Fruit fly (Drosophila melanogaster) whole organism, embryonic: ENCODE data around the gene Ca-Ma2d.

Experiments used
- ATbp ChIP-seq: fragments of 200-800 bp; sonication (Bioruptor generic); optimal IDR thresholded peaks from 2 replicates; lab custom pipeline; 2017; ENCODE audit warnings: missing biosample characterization, mild to moderate bottlenecking, missing genetic modification characterization, missing genetic modification reagents
- Atf3 ChIP-seq: fragments of 200-800 bp; sonication (Bioruptor generic); optimal IDR thresholded peaks from 3 replicates; lab custom pipeline; 2016; ENCODE audit warnings: missing biosample characterization, missing genetic modification characterization
- Atf6 ChIP-seq: fragments of 200-800 bp; sonication (Bioruptor generic); IDR thresholded peaks from 2 replicates; pipeline ENCODE4 v1.3.6; 2022; ENCODE audit warnings: missing biosample characterization, missing genetic modification characterization
- CG10147 ChIP-seq: fragments of 200-800 bp; sonication (Bioruptor generic); optimal IDR thresholded peaks from 2 replicates; lab custom pipeline; 2019; ENCODE audit warnings: missing biosample characterization, mild to moderate bottlenecking, missing genetic modification characterization, moderate library complexity
- CG10274 ChIP-seq: fragments of 200-800 bp; sonication (Bioruptor generic); optimal IDR thresholded peaks from 3 replicates; lab custom pipeline; 2017; ENCODE audit warnings: missing biosample characterization, mild to moderate bottlenecking, missing genetic modification characterization
- CG10654 ChIP-seq: fragments of 200-800 bp; sonication (Bioruptor generic); optimal IDR thresholded peaks from 2 replicates; lab custom pipeline; 2016; ENCODE audit warnings: missing biosample characterization, missing genetic modification characterization
- CG11723 ChIP-seq: fragments of 200-800 bp; sonication (Bioruptor generic); optimal IDR thresholded peaks from 2 replicates; lab custom pipeline; 2017; ENCODE audit warnings: missing biosample characterization, mild to moderate bottlenecking, missing genetic modification characterization
- CG12659 ChIP-seq: fragments of 200-800 bp; sonication (Bioruptor generic); optimal IDR thresholded peaks from 3 replicates; lab custom pipeline; 2017; ENCODE audit warnings: mild to moderate bottlenecking, missing biosample characterization, missing genetic modification reagents, missing genetic modification characterization
- CG12942 ChIP-seq: fragments of 200-800 bp; sonication (Bioruptor generic); optimal IDR thresholded peaks from 3 replicates; lab custom pipeline; 2016; ENCODE audit warnings: missing biosample characterization, missing genetic modification characterization
- CG13775 ChIP-seq: fragments of 200-800 bp; sonication (Bioruptor generic); optimal IDR thresholded peaks from 3 replicates; lab custom pipeline; 2017; ENCODE audit warnings: missing biosample characterization, mild to moderate bottlenecking, missing genetic modification characterization
- CG14965 ChIP-seq: fragments of 200-800 bp; sonication (Bioruptor generic); optimal IDR thresholded peaks from 2 replicates; lab custom pipeline; 2016; ENCODE audit warnings: missing biosample characterization, missing genetic modification characterization, borderline replicate concordance
- CG15011 ChIP-seq: fragments of 200-800 bp; sonication (Bioruptor generic); optimal IDR thresholded peaks from 3 replicates; lab custom pipeline; 2018; ENCODE audit warnings: missing biosample characterization, mild to moderate bottlenecking, missing genetic modification characterization
- CG15479 ChIP-seq: fragments of 200-800 bp; sonication (Bioruptor generic); optimal IDR thresholded peaks from 3 replicates; lab custom pipeline; 2019; ENCODE audit warnings: missing biosample characterization, mild to moderate bottlenecking, missing genetic modification characterization, moderate library complexity
- CG1647 ChIP-seq: fragments of 200-800 bp; sonication (Bioruptor generic); optimal IDR thresholded peaks from 3 replicates; lab custom pipeline; 2016; ENCODE audit warnings: missing biosample characterization, missing genetic modification characterization
- CG17568 ChIP-seq: fragments of 200-800 bp; sonication (Bioruptor generic); optimal IDR thresholded peaks from 2 replicates; lab custom pipeline; 2018; ENCODE audit warnings: missing biosample characterization, mild to moderate bottlenecking, missing genetic modification characterization, moderate library complexity
- CG18262 ChIP-seq: fragments of 200-800 bp; optimal IDR thresholded peaks from 3 replicates; lab custom pipeline; 2019; ENCODE audit warnings: missing biosample characterization, mild to moderate bottlenecking, missing genetic modification characterization, moderate library complexity
- CG2202 ChIP-seq: fragments of 200-800 bp; sonication (Bioruptor generic); optimal IDR thresholded peaks from 2 replicates; lab custom pipeline; 2018; ENCODE audit warnings: missing biosample characterization, mild to moderate bottlenecking, missing genetic modification characterization
- CG31365 ChIP-seq: fragments of 200-800 bp; sonication (Bioruptor generic); optimal IDR thresholded peaks from 2 replicates; lab custom pipeline; 2018; ENCODE audit warnings: missing biosample characterization, mild to moderate bottlenecking, missing genetic modification characterization
- CG31388 ChIP-seq: fragments of 200-800 bp; sonication (Bioruptor generic); optimal IDR thresholded peaks from 2 replicates; lab custom pipeline; 2016; ENCODE audit warnings: missing biosample characterization, missing genetic modification characterization
- CG34224 ChIP-seq: fragments of 200-800 bp; sonication (Bioruptor generic); IDR thresholded peaks from 3 replicates; pipeline ENCODE4 v1.3.6; 2022; ENCODE audit warnings: missing biosample characterization, missing genetic modification characterization; ENCODE audit not compliant: partially characterized antibody
- CG4854 ChIP-seq: fragments of 200-800 bp; sonication (Bioruptor generic); optimal IDR thresholded peaks from 2 replicates; lab custom pipeline; 2016; ENCODE audit warnings: missing biosample characterization, missing genetic modification characterization, inconsistent platforms
- CG7271 ChIP-seq: fragments of 200-800 bp; sonication (Bioruptor generic); optimal IDR thresholded peaks from 2 replicates; lab custom pipeline; 2018; ENCODE audit warnings: missing biosample characterization, mild to moderate bottlenecking, missing genetic modification characterization, moderate library complexity
- D19B ChIP-seq: fragments of 200-800 bp; sonication (Bioruptor generic); optimal IDR thresholded peaks from 2 replicates; lab custom pipeline; 2017; ENCODE audit warnings: missing biosample characterization, mild to moderate bottlenecking, missing genetic modification characterization
- Dbx ChIP-seq: fragments of 200-800 bp; sonication (Bioruptor generic); IDR thresholded peaks from 3 replicates; pipeline ENCODE4 v1.3.6; 2022; ENCODE audit warnings: missing biosample characterization, missing genetic modification characterization
- H2.0 ChIP-seq: fragments of 200-800 bp; sonication (Bioruptor generic); IDR thresholded peaks from 2 replicates; pipeline ENCODE4 v1.3.6; 2022; ENCODE audit warnings: missing biosample characterization, missing genetic modification characterization
- HHEX ChIP-seq: fragments of 200-800 bp; sonication (Bioruptor generic); optimal IDR thresholded peaks from 3 replicates; lab custom pipeline; 2017; ENCODE audit warnings: missing biosample characterization, mild to moderate bottlenecking, missing genetic modification characterization, missing genetic modification reagents
- HLHmδ ChIP-seq: fragments of 200-800 bp; sonication (Bioruptor generic); optimal IDR thresholded peaks from 2 replicates; lab custom pipeline; 2018; ENCODE audit warnings: missing biosample characterization, mild to moderate bottlenecking, missing genetic modification characterization, moderate library complexity
- Hey ChIP-seq: fragments of 200-800 bp; sonication (Bioruptor generic); optimal IDR thresholded peaks from 3 replicates; lab custom pipeline; 2018; ENCODE audit warnings: missing biosample characterization, mild to moderate bottlenecking, missing genetic modification characterization
- Hr39 ChIP-seq: fragments of >200 bp; optimal IDR thresholded peaks from 2 replicates; lab custom pipeline; 2017
- MBD-R2 ChIP-seq: fragments of 200-800 bp; sonication (Bioruptor generic); IDR thresholded peaks from 2 replicates; pipeline ENCODE4 v1.3.6; 2022; ENCODE audit warnings: missing biosample characterization, missing genetic modification characterization
- Meics ChIP-seq: fragments of 200-800 bp; sonication (Bioruptor generic); optimal IDR thresholded peaks from 2 replicates; lab custom pipeline; 2017; ENCODE audit warnings: missing biosample characterization, mild to moderate bottlenecking, missing genetic modification characterization
- Poxn ChIP-seq: fragments of 200-800 bp; sonication (Bioruptor generic); IDR thresholded peaks from 2 replicates; pipeline ENCODE4 v1.3.6; 2022; ENCODE audit warnings: missing biosample characterization, missing genetic modification characterization
- Rfx ChIP-seq: fragments of 200-800 bp; sonication (Bioruptor generic); IDR thresholded peaks from 2 replicates; pipeline ENCODE4 v1.3.6; 2022; ENCODE audit warnings: missing biosample characterization, missing genetic modification characterization
- bsh ChIP-seq, 2 experiments: fragments of 200-800 bp; sonication (Bioruptor generic); optimal IDR thresholded peaks; 2 replicates each; lab custom pipeline; 2017 to 2018; ENCODE audit warnings: mild to moderate bottlenecking in 2 of 2, missing biosample characterization in 2 of 2, missing genetic modification characterization in 2 of 2, moderate library complexity in 1 of 2
- chm ChIP-seq: fragments of 200-800 bp; sonication (Bioruptor generic); IDR thresholded peaks from 2 replicates; pipeline ENCODE4 v1.3.6; 2022; ENCODE audit warnings: missing biosample characterization, missing genetic modification characterization
- croc ChIP-seq: fragments of 200-800 bp; sonication (Bioruptor generic); conservative IDR thresholded peaks from 3 replicates; pipeline ENCODE4 v1.3.6; 2022; ENCODE audit warnings: missing biosample characterization, missing genetic modification characterization
- dan ChIP-seq: fragments of 200-800 bp; sonication (Bioruptor generic); IDR thresholded peaks from 2 replicates; pipeline ENCODE4 v1.3.6; 2022; ENCODE audit warnings: missing biosample characterization, missing genetic modification characterization
- esg ChIP-seq: fragments of 200-800 bp; sonication (Bioruptor generic); conservative IDR thresholded peaks from 2 replicates; pipeline ENCODE4 v1.3.6; 2022; ENCODE audit warnings: missing biosample characterization, missing genetic modification characterization
- gfzf ChIP-seq: fragments of 200-800 bp; sonication (Bioruptor generic); optimal IDR thresholded peaks from 2 replicates; lab custom pipeline; 2016; ENCODE audit warnings: missing biosample characterization, mild to moderate bottlenecking, missing genetic modification characterization, moderate library complexity
- hb ChIP-seq: fragments of 200-800 bp; sonication (Bioruptor generic); IDR thresholded peaks from 3 replicates; pipeline ENCODE4 v1.3.6; 2022; ENCODE audit warnings: missing biosample characterization, missing genetic modification characterization; ENCODE audit not compliant: partially characterized antibody
- insv ChIP-seq, 2 experiments: fragments of 200-800 bp; sonication (Bioruptor generic); optimal IDR thresholded peaks; 3 replicates each; lab custom pipeline; 2016 to 2018; ENCODE audit warnings: missing biosample characterization in 2 of 2, missing genetic modification characterization in 2 of 2
- lab ChIP-seq: fragments of 200-800 bp; sonication (Bioruptor generic); optimal IDR thresholded peaks from 3 replicates; lab custom pipeline; 2017; ENCODE audit warnings: missing biosample characterization, missing genetic modification characterization, mild to moderate bottlenecking, moderate library complexity, missing genetic modification reagents
- org-1 ChIP-seq: fragments of 200-800 bp; sonication (Bioruptor generic); optimal IDR thresholded peaks from 2 replicates; lab custom pipeline; 2017; ENCODE audit warnings: missing biosample characterization, missing genetic modification characterization
- rib ChIP-seq: fragments of 200-800 bp; sonication (Bioruptor generic); IDR thresholded peaks from 2 replicates; pipeline ENCODE4 v1.3.6; 2022; ENCODE audit warnings: missing biosample characterization, missing genetic modification characterization
- ro ChIP-seq: fragments of 200-800 bp; sonication (Bioruptor generic); IDR thresholded peaks from 2 replicates; pipeline ENCODE4 v1.3.6; 2022; ENCODE audit warnings: missing biosample characterization, missing genetic modification characterization
- scrt ChIP-seq: fragments of 200-800 bp; sonication (Bioruptor generic); optimal IDR thresholded peaks from 2 replicates; lab custom pipeline; 2018; ENCODE audit warnings: missing biosample characterization, mild to moderate bottlenecking, missing genetic modification characterization, moderate library complexity
- ssp ChIP-seq: fragments of 200-800 bp; sonication (Bioruptor generic); IDR thresholded peaks from 2 replicates; pipeline ENCODE4 v1.3.6; 2022; ENCODE audit warnings: missing biosample characterization, missing genetic modification characterization
- unc-4 ChIP-seq: fragments of 200-800 bp; sonication (Bioruptor generic); IDR thresholded peaks from 2 replicates; pipeline ENCODE4 v1.3.6; 2022; ENCODE audit warnings: missing biosample characterization, missing genetic modification characterization; ENCODE audit not compliant: partially characterized antibody
- zfh2 ChIP-seq: fragments of 200-800 bp; sonication (Bioruptor generic); optimal IDR thresholded peaks from 2 replicates; lab custom pipeline; 2016; ENCODE audit warnings: missing biosample characterization, missing genetic modification characterization

Gene Ca-Ma2d

dm6 chr2L:16287602-16288392 is 56.5 kb downstream of the Ca-Ma2d start, which contains the start of the genes crp and pkaap (continued):
- TF ChIP-seq CG7271 (tag; lab: Kevin White, UChicago) (peak; percentile 51), ro (GFP tag; lab: Robert Waterston, UW) (no peak), Rfx (no peak), CG10147 (GFP tag; lab: Kevin White, UChicago) (peak; percentile 42), CG15479 (GFP tag; lab: Kevin White, UChicago) (no peak), Hey (tag; lab: Kevin White, UChicago) (peak; percentile 16), HHEX (GFP tag; lab: Kevin White, UChicago) (peak; percentile 75), hb (GFP tag; lab: Robert Waterston, UW) (no peak), HLHmδ (GFP tag; lab: Kevin White, UChicago) (peak; percentile 94), CG4854 (peak; percentile 86), CG17568 (GFP tag; lab: Kevin White, UChicago) (no peak), Atf3 (GFP tag; lab: Kevin White, UChicago) (peak; percentile 54), Meics (GFP tag; lab: Kevin White, UChicago) (peak; percentile 67), Hr39 (no peak), CG11723 (GFP tag; lab: Kevin White, UChicago) (peak; percentile 23), Atf6 (GFP tag; lab: Robert Waterston, UW) (no peak), CG15011 (GFP tag; lab: Kevin White, UChicago) (no peak), CG10654 (GFP tag; lab: Kevin White, UChicago) (peak; percentile 82), CG34224 (no peak), lab (peak; percentile 85), CG12659 (GFP tag; lab: Kevin White, UChicago) (peak; percentile 83), CG31365 (tag; lab: Kevin White, UChicago) (peak; percentile 66), zfh2 (GFP tag; lab: Kevin White, UChicago) (peak; percentile 84), D19B (GFP tag; lab: Kevin White, UChicago) (peak; percentile 3), dan (GFP tag; lab: Robert Waterston, UW) (no peak), CG1647 (peak; percentile 89), CG18262 (tag; lab: Kevin White, UChicago) (peak; percentile 65), insv (GFP tag; optimal IDR thresholded peaks at IDR 0.05; lab: Kevin White, UChicago) (peak in 1 of 2 experiments; percentile 77), CG2202 (peak; percentile 41), esg (no peak), CG10274 (GFP tag; lab: Kevin White, UChicago) (no peak), rib (GFP tag; lab: Robert Waterston, UW) (no peak), CG14965 (GFP tag; lab: Kevin White, UChicago) (peak; percentile 22), croc (peak; percentile 26; the same call in 1 of the 3 replicates), bsh (GFP tag; optimal IDR thresholded peaks at IDR 0.05; lab: Kevin White, UChicago) (peak in 1 of 2 experiments; percentile 55), chm (no peak), org-1 (GFP tag; lab: Kevin White, UChicago) (peak; percentile 29), ATbp (peak; percentile 49), MBD-R2 (GFP tag; lab: Robert Waterston, UW) (no peak), H2.0 (GFP tag; lab: Robert Waterston, UW) (no peak), CG12942 (peak; percentile 67), CG13775 (GFP tag; lab: Kevin White, UChicago) (peak; percentile 58), Poxn (GFP tag; lab: Robert Waterston, UW) (no peak), Dbx (GFP tag; lab: Robert Waterston, UW) (no peak), gfzf (GFP tag; lab: Kevin White, UChicago) (peak; percentile 98), ssp (GFP tag; lab: Robert Waterston, UW) (no peak), unc-4 (GFP tag; lab: Robert Waterston, UW) (no peak), CG31388 (peak; percentile 66), scrt (peak; percentile 63)
